Worm (Caenorhabditis elegans) whole organism, L3 larva: ENCODE results near the gene F13C5.1.

Experiments
- aly-2 ChIP-seq: fragments of 150-350 bp; optimal IDR thresholded peaks from 2 replicates; lab custom pipeline; 2014; ENCODE audit warnings: missing biosample characterization, missing genetic modification characterization
- egl-27 ChIP-seq: sonication (generic microtip); optimal IDR thresholded peaks from 4 replicates; lab custom pipeline; 2017; ENCODE audit warnings: missing biosample characterization, missing genetic modification reagents, missing genetic modification characterization
- elt-3 ChIP-seq, 3 experiments: fragments of 150-350 bp in 1 of 3; sonication (generic microtip) in 2 of 3; optimal IDR thresholded peaks; 2 replicates in 2 of 3; 4 replicates in 1 of 3; lab custom pipeline; 2014 to 2017; ENCODE audit warnings: missing biosample characterization in 3 of 3, missing genetic modification characterization in 3 of 3
- fos-1 ChIP-seq: fragments of 150-350 bp; optimal IDR thresholded peaks from 2 replicates; lab custom pipeline; 2014; ENCODE audit warnings: missing biosample characterization, missing genetic modification characterization
- lsy-12 ChIP-seq: sonication (generic microtip); optimal IDR thresholded peaks from 2 replicates; lab custom pipeline; 2016; ENCODE audit warnings: mild to moderate bottlenecking, missing genetic modification characterization, missing compliant biosample characterization
- nfya-1 ChIP-seq: sonication (generic microtip); optimal IDR thresholded peaks from 2 replicates; lab custom pipeline; 2017; ENCODE audit warnings: missing genetic modification characterization, mild to moderate bottlenecking, missing compliant biosample characterization, antibody characterized with exemption, moderate library complexity; ENCODE audit not compliant: insufficient read depth
- pha-4 ChIP-seq: fragments of 150-350 bp; optimal IDR thresholded peaks from 2 replicates; lab custom pipeline; 2014; ENCODE audit warnings: missing biosample characterization, missing genetic modification reagents, missing genetic modification characterization
- snpc-4 ChIP-seq: fragments of 150-350 bp; optimal IDR thresholded peaks from 2 replicates; lab custom pipeline; 2014; ENCODE audit warnings: missing biosample characterization, missing genetic modification characterization
- unc-62 ChIP-seq: fragments of 150-350 bp; sonication (generic microtip); optimal IDR thresholded peaks from 4 replicates; lab custom pipeline; 2014; ENCODE audit warnings: missing biosample characterization, missing genetic modification reagents, missing genetic modification characterization

DNA sequence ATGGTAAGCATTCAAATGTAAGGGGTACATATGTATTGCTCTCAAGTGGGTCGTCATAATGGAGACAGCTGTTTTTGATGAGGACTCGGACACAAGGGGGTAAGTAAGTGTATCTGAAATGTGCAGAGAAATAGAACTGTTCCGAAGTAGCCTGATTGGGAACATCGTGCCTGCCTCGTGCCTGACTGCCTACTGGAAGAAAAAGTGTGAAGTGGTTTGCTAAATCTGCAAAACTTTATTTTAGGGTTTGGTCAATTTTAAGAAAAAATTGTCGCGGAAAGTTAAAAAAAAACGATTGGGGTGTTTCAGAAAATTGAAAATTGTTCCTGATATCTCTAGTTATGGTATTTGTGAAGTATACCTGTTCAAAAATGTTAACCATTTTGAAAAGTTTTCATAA lies 44.8 kb upstream of the F13C5.1 start, which contains the start of gene hlh-19:
- TF ChIP-seq pha-4 (tag; lab: Kevin White, UChicago) (no peak), fos-1 (tag; lab: Kevin White, UChicago) (no peak), elt-3 (tag; optimal IDR thresholded peaks at IDR 0.05; lab: Kevin White, UChicago) (no peak), aly-2 (tag; lab: Kevin White, UChicago) (no peak), egl-27 (tag; lab: Kevin White, UChicago) (no peak), snpc-4 (tag; lab: Kevin White, UChicago) (no peak), nfya-1 (tag; lab: Kevin White, UChicago) (no peak), lsy-12 (tag; lab: Kevin White, UChicago) (no peak), unc-62 (no peak)
